1 fruit fly cellular context compared by ENCODE assay signal in the genomic region with DNA sequence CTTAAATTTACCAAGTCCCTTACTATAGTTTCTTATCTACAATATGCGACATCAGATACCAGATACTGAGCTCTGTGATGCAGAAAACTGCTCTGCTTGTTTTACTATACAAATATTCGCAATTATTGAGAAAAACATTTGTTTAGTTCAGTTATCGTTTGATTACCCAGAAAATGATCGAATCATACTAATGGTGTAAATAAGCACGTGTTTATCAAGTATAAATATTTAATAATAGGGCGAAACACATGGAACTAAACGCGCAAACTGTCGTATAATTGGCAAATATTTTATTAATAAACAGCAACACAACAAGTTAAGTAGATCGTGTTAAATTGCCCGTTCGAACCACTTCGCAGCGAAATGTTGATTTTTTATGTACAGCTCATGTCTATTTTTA.
TF ChIP-seq lines count a peak whose summit lies in the region.

No protein-coding gene starts in this region.

TF ChIP-seq in whole organism, embryonic, 481 proteins besides CTCF, POLR2A, EP300 and RAD21 (continued from another document and continues in another):
- TF ChIP-seq tll (GFP tag; optimal IDR thresholded peaks at IDR 0.05; lab: Kevin White, UChicago) (no peak), CG2875 (GFP tag; optimal IDR thresholded peaks at IDR 0.05; lab: Kevin White, UChicago) (peak; percentile 15), CG11560 (tag; IDR thresholded peaks at IDR 0.05; lab: Robert Waterston, UW) (no peak), Vsx1 (GFP tag; optimal IDR thresholded peaks at IDR 0.05; lab: Kevin White, UChicago) (peak; percentile 38), CG1792 (GFP tag; optimal IDR thresholded peaks at IDR 0.05; lab: Kevin White, UChicago) (peak; percentile 42), sna (GFP tag; IDR thresholded peaks at IDR 0.05; lab: Robert Waterston, UW; ENCODE audit: partially characterized antibody) (no peak), BtbVII (GFP tag; optimal IDR thresholded peaks at IDR 0.05; lab: Kevin White, UChicago) (peak; percentile 80), wdn (GFP tag; IDR thresholded peaks at IDR 0.05; lab: Robert Waterston, UW) (no peak), CG8089 (GFP tag; optimal IDR thresholded peaks at IDR 0.05; lab: Kevin White, UChicago) (no peak), CG7928 (GFP tag; optimal IDR thresholded peaks at IDR 0.05; lab: Kevin White, UChicago) (no peak), sug (tag; optimal IDR thresholded peaks at IDR 0.05; lab: Kevin White, UChicago) (peak; percentile 45), chn (GFP tag; optimal IDR thresholded peaks at IDR 0.05; lab: Kevin White, UChicago) (no peak), CG4820 (GFP tag; optimal IDR thresholded peaks at IDR 0.05; lab: Kevin White, UChicago) (peak; percentile 5), Antp (GFP tag; optimal IDR thresholded peaks at IDR 0.05; lab: Kevin White, UChicago) (no peak), otp (GFP tag; IDR thresholded peaks at IDR 0.05; lab: Robert Waterston, UW) (no peak), Xbp1 (GFP tag; optimal IDR thresholded peaks at IDR 0.05; lab: Kevin White, UChicago) (no peak), gsb (GFP tag; IDR thresholded peaks at IDR 0.05; lab: Robert Waterston, UW) (no peak), CG11456 (GFP tag; IDR thresholded peaks at IDR 0.05; lab: Robert Waterston, UW) (peak; percentile 72; the same call in 2 of the 3 replicates), ham (GFP tag; IDR thresholded peaks at IDR 0.05; lab: Robert Waterston, UW) (no peak), CG3065 (GFP tag; optimal IDR thresholded peaks at IDR 0.05; lab: Kevin White, UChicago) (no peak), dmrt99B (tag; optimal IDR thresholded peaks at IDR 0.05; lab: Kevin White, UChicago) (peak; percentile 1), slbo (GFP tag; IDR thresholded peaks at IDR 0.05; lab: Robert Waterston, UW) (no peak), CG4617 (GFP tag; optimal IDR thresholded peaks at IDR 0.05; lab: Kevin White, UChicago; ENCODE audit: borderline replicate concordance) (no peak), Nf-YB (GFP tag; optimal IDR thresholded peaks at IDR 0.05; lab: Kevin White, UChicago) (peak; percentile 4), CG11504 (tag; optimal IDR thresholded peaks at IDR 0.05; lab: Kevin White, UChicago) (peak; percentile 57), lilli (GFP tag; optimal IDR thresholded peaks at IDR 0.05; lab: Kevin White, UChicago) (peak; percentile 31), oc (tag; optimal IDR thresholded peaks at IDR 0.05; lab: Kevin White, UChicago) (no peak), Hmr (GFP tag; optimal IDR thresholded peaks at IDR 0.05; lab: Kevin White, UChicago) (peak; percentile 80), CG10654 (GFP tag; optimal IDR thresholded peaks at IDR 0.05; lab: Kevin White, UChicago) (peak; percentile 26), esg (GFP tag; conservative IDR thresholded peaks at IDR 0.05; lab: Robert Waterston, UW) (no peak), inv (GFP tag; IDR thresholded peaks at IDR 0.05; lab: Robert Waterston, UW; ENCODE audit: partially characterized antibody) (no peak), trem (tag; optimal IDR thresholded peaks at IDR 0.05; lab: Kevin White, UChicago) (no peak), gcm (GFP tag; optimal IDR thresholded peaks at IDR 0.05; lab: Kevin White, UChicago) (no peak), CG2202 (tag; optimal IDR thresholded peaks at IDR 0.05; lab: Kevin White, UChicago) (no peak), CG15514 (GFP tag; optimal IDR thresholded peaks at IDR 0.05; lab: Kevin White, UChicago) (peak; percentile 59), ci (GFP tag; IDR thresholded peaks at IDR 0.05; lab: Robert Waterston, UW) (no peak), CG14860 (GFP tag; IDR thresholded peaks at IDR 0.05; lab: Robert Waterston, UW; ENCODE audit: partially characterized antibody) (no peak), btn (GFP tag; optimal IDR thresholded peaks at IDR 0.05; lab: Kevin White, UChicago) (no peak), gcm2 (GFP tag; optimal IDR thresholded peaks at IDR 0.05; lab: Kevin White, UChicago) (no peak), CG11398 (GFP tag; optimal IDR thresholded peaks at IDR 0.05; lab: Kevin White, UChicago) (no peak), pho (GFP tag; optimal IDR thresholded peaks at IDR 0.05; lab: Kevin White, UChicago) (peak; percentile 60), tap (tag; optimal IDR thresholded peaks at IDR 0.05; lab: Kevin White, UChicago) (no peak), ind (GFP tag; optimal IDR thresholded peaks at IDR 0.05; lab: Kevin White, UChicago) (no peak), CG10979 (tag; optimal IDR thresholded peaks at IDR 0.05; lab: Kevin White, UChicago) (no peak), Ets65A (GFP tag; lab: Kevin White, UChicago) (peak; percentile 71), jigr1 (GFP tag; IDR thresholded peaks at IDR 0.05; lab: Robert Waterston, UW) (no peak), seq (GFP tag; IDR thresholded peaks at IDR 0.05; lab: Robert Waterston, UW) (peak; percentile 68), CG2712 (tag; optimal IDR thresholded peaks at IDR 0.05; lab: Kevin White, UChicago) (no peak), CG16863 (GFP tag; optimal IDR thresholded peaks at IDR 0.05; lab: Kevin White, UChicago) (no peak), Nf-YA (GFP tag; IDR thresholded peaks at IDR 0.05; lab: Robert Waterston, UW) (no peak), Scr (GFP tag; IDR thresholded peaks at IDR 0.05; lab: Robert Waterston, UW; ENCODE audit: partially characterized antibody) (no peak), bcd (GFP tag; optimal IDR thresholded peaks at IDR 0.05; lab: Kevin White, UChicago) (peak; percentile 41), B-H1 (GFP tag; IDR thresholded peaks at IDR 0.05; lab: Robert Waterston, UW) (no peak), kay (GFP tag; optimal IDR thresholded peaks at IDR 0.05; lab: Kevin White, UChicago) (no peak), bab2 (GFP tag; optimal IDR thresholded peaks at IDR 0.05; lab: Kevin White, UChicago) (peak; percentile 49), Jarid2 (GFP tag; optimal IDR thresholded peaks at IDR 0.05; lab: Kevin White, UChicago) (peak; percentile 37), dm (GFP tag; optimal IDR thresholded peaks at IDR 0.05; lab: Kevin White, UChicago) (no peak), Mad (GFP tag; optimal IDR thresholded peaks at IDR 0.05; lab: Kevin White, UChicago) (peak; percentile 11), CG11247 (GFP tag; IDR thresholded peaks at IDR 0.05; lab: Robert Waterston, UW) (0 out of 2 replicates have a peak, but pooled peaks have one; percentile 39), zfh2 (GFP tag; optimal IDR thresholded peaks at IDR 0.05; lab: Kevin White, UChicago) (no peak), CG6272 (GFP tag; IDR thresholded peaks at IDR 0.05; lab: Robert Waterston, UW) (no peak), Dp (GFP tag; optimal IDR thresholded peaks at IDR 0.05; lab: Kevin White, UChicago) (no peak), CG18262 (tag; optimal IDR thresholded peaks at IDR 0.05; lab: Kevin White, UChicago) (no peak), CG18764 (GFP tag; optimal IDR thresholded peaks at IDR 0.05; lab: Kevin White, UChicago) (peak; percentile 61), Gug (GFP tag; IDR thresholded peaks at IDR 0.05; lab: Robert Waterston, UW) (no peak), Lhr (GFP tag; optimal IDR thresholded peaks at IDR 0.05; lab: Kevin White, UChicago) (no peak), amos (GFP tag; IDR thresholded peaks at IDR 0.05; lab: Robert Waterston, UW; ENCODE audit: partially characterized antibody) (no peak), tio (GFP tag; optimal IDR thresholded peaks at IDR 0.05; lab: Kevin White, UChicago) (peak; percentile 25), Hr3 (GFP tag; optimal IDR thresholded peaks at IDR 0.05; lab: Kevin White, UChicago) (peak; percentile 23), run (tag; optimal IDR thresholded peaks at IDR 0.05; lab: Kevin White, UChicago) (no peak), shn (GFP tag; optimal IDR thresholded peaks at IDR 0.05; lab: Kevin White, UChicago) (no peak), CG3281 (GFP tag; optimal IDR thresholded peaks at IDR 0.05; lab: Kevin White, UChicago) (peak; percentile 74), grau (tag; optimal IDR thresholded peaks at IDR 0.05; lab: Kevin White, UChicago) (peak; percentile 51), z (GFP tag; IDR thresholded peaks at IDR 0.05; lab: Robert Waterston, UW) (no peak), CG42726 (GFP tag; IDR thresholded peaks at IDR 0.05; lab: Robert Waterston, UW; ENCODE audit: partially characterized antibody) (no peak), slp2 (GFP tag; optimal IDR thresholded peaks at IDR 0.05; lab: Kevin White, UChicago) (no peak), salm (tag; optimal IDR thresholded peaks at IDR 0.05; lab: Kevin White, UChicago) (peak; percentile 3), vnd (GFP tag; IDR thresholded peaks at IDR 0.05; lab: Robert Waterston, UW; ENCODE audit: partially characterized antibody) (no peak), CG1647 (GFP tag; optimal IDR thresholded peaks at IDR 0.05; lab: Kevin White, UChicago) (peak; percentile 48), CG17385 (GFP tag; optimal IDR thresholded peaks at IDR 0.05; lab: Kevin White, UChicago) (peak; percentile 24), twi (tag; optimal IDR thresholded peaks at IDR 0.05; lab: Kevin White, UChicago) (peak; percentile 1), sima (GFP tag; optimal IDR thresholded peaks at IDR 0.05; lab: Kevin White, UChicago) (no peak), CG7786 (GFP tag; optimal IDR thresholded peaks at IDR 0.05; lab: Kevin White, UChicago) (no peak), E2f2 (GFP tag; IDR thresholded peaks at IDR 0.05; lab: Robert Waterston, UW) (0 out of 2 replicates have a peak, but pooled peaks have one; percentile 29), toy (GFP tag; IDR thresholded peaks at IDR 0.05; lab: Robert Waterston, UW) (no peak), CG1529 (GFP tag; optimal IDR thresholded peaks at IDR 0.05; lab: Kevin White, UChicago) (no peak), Chrac-16 (GFP tag; optimal IDR thresholded peaks at IDR 0.05; lab: Kevin White, UChicago) (no peak), Fer1 (GFP tag; optimal IDR thresholded peaks at IDR 0.05; lab: Kevin White, UChicago) (peak; percentile 60), CG10543 (GFP tag; optimal IDR thresholded peaks at IDR 0.05; lab: Kevin White, UChicago) (peak; percentile 15), CG11093 (GFP tag; IDR thresholded peaks at IDR 0.05; lab: Robert Waterston, UW) (no peak), CG8281 (tag; optimal IDR thresholded peaks at IDR 0.05; lab: Kevin White, UChicago) (peak; percentile 26), chinmo (GFP tag; IDR thresholded peaks at IDR 0.05; lab: Robert Waterston, UW; ENCODE audit: partially characterized antibody) (no peak), dan (GFP tag; IDR thresholded peaks at IDR 0.05; lab: Robert Waterston, UW) (no peak), scrt (GFP tag; optimal IDR thresholded peaks at IDR 0.05; lab: Kevin White, UChicago) (peak; percentile 46), Doc2 (GFP tag; IDR thresholded peaks at IDR 0.05; lab: Robert Waterston, UW) (no peak), hkb (optimal IDR thresholded peaks at IDR 0.05; lab: Kevin White, UChicago) (no peak), hkb (GFP tag; IDR thresholded peaks at IDR 0.05; lab: Robert Waterston, UW) (0 out of 2 replicates have a peak, but pooled peaks have one; percentile 34), CG2120 (GFP tag; optimal IDR thresholded peaks at IDR 0.05; lab: Kevin White, UChicago) (peak; percentile 63), Adf1 (GFP tag; IDR thresholded peaks at IDR 0.05; lab: Robert Waterston, UW) (0 out of 2 replicates have a peak, but pooled peaks have one; percentile 34), p53 (GFP tag; optimal IDR thresholded peaks at IDR 0.05; lab: Kevin White, UChicago) (peak; percentile 25), CG13287 (GFP tag; IDR thresholded peaks at IDR 0.05; lab: Robert Waterston, UW; ENCODE audit: partially characterized antibody) (no peak), wor (GFP tag; IDR thresholded peaks at IDR 0.05; lab: Robert Waterston, UW) (no peak), Mes4 (GFP tag; optimal IDR thresholded peaks at IDR 0.05; lab: Kevin White, UChicago) (no peak), Lpt (GFP tag; optimal IDR thresholded peaks at IDR 0.05; lab: Kevin White, UChicago) (no peak), CG9727 (GFP tag; optimal IDR thresholded peaks at IDR 0.05; lab: Kevin White, UChicago) (peak; percentile 47), kah (GFP tag; optimal IDR thresholded peaks at IDR 0.05; lab: Kevin White, UChicago) (no peak), CG9817 (tag; optimal IDR thresholded peaks at IDR 0.05; lab: Kevin White, UChicago) (peak; percentile 72), CG7357 (GFP tag; IDR thresholded peaks at IDR 0.05; lab: Robert Waterston, UW) (no peak), Hmx (GFP tag; optimal IDR thresholded peaks at IDR 0.05; lab: Kevin White, UChicago) (no peak), Ada2b (GFP tag; IDR thresholded peaks at IDR 0.05; lab: Robert Waterston, UW) (no peak), Hand (GFP tag; optimal IDR thresholded peaks at IDR 0.05; lab: Kevin White, UChicago) (peak; percentile 33), CG7839 (tag; optimal IDR thresholded peaks at IDR 0.05; lab: Kevin White, UChicago) (peak; percentile 57), CG7987 (GFP tag; optimal IDR thresholded peaks at IDR 0.05; lab: Kevin White, UChicago) (peak; percentile 73), CG30431 (GFP tag; optimal IDR thresholded peaks at IDR 0.05; lab: Kevin White, UChicago) (no peak), CG15696 (tag; optimal IDR thresholded peaks at IDR 0.05; lab: Kevin White, UChicago) (no peak), fd3F (GFP tag; optimal IDR thresholded peaks at IDR 0.05; lab: Kevin White, UChicago) (peak; percentile 93), CG6689 (GFP tag; IDR thresholded peaks at IDR 0.05; lab: Robert Waterston, UW) (no peak), CG12942 (GFP tag; optimal IDR thresholded peaks at IDR 0.05; lab: Kevin White, UChicago) (no peak), Max (GFP tag; optimal IDR thresholded peaks at IDR 0.05; lab: Kevin White, UChicago) (peak; percentile 59), ERR (GFP tag; optimal IDR thresholded peaks at IDR 0.05; lab: Kevin White, UChicago) (no peak), zen2 (GFP tag; IDR thresholded peaks at IDR 0.05; lab: Robert Waterston, UW; ENCODE audit: partially characterized antibody) (no peak), CG30020 (tag; optimal IDR thresholded peaks at IDR 0.05; lab: Kevin White, UChicago) (no peak), NFAT (GFP tag; IDR thresholded peaks at IDR 0.05; lab: Robert Waterston, UW) (no peak), Sox102F (GFP tag; optimal IDR thresholded peaks at IDR 0.05; lab: Kevin White, UChicago) (peak; percentile 48), CG7745 (tag; optimal IDR thresholded peaks at IDR 0.05; lab: Kevin White, UChicago) (no peak), CG4328 (GFP tag; optimal IDR thresholded peaks at IDR 0.05; lab: Kevin White, UChicago) (peak; percentile 8), exex (tag; optimal IDR thresholded peaks at IDR 0.05; lab: Kevin White, UChicago) (no peak), ewg (GFP tag; optimal IDR thresholded peaks at IDR 0.05; lab: Kevin White, UChicago) (no peak), stc (GFP tag; IDR thresholded peaks at IDR 0.05; lab: Robert Waterston, UW) (no peak), CG6654 (GFP tag; optimal IDR thresholded peaks at IDR 0.05; lab: Kevin White, UChicago) (no peak), tin (GFP tag; optimal IDR thresholded peaks at IDR 0.05; lab: Kevin White, UChicago) (no peak)
